Worm (Caenorhabditis elegans) whole organism, L2 larva: ENCODE data around the gene R07H5.9.
A peak's percentile ranks its signal among the peaks of the same experiment; 100 is the strongest.

ENCODE experiments used
- F13H6.1 ChIP-seq: sonication (generic microtip); optimal IDR thresholded peaks from 2 replicates; lab custom pipeline; 2016; ENCODE audit warnings: missing genetic modification characterization, missing compliant biosample characterization
- ZK546.5 ChIP-seq: sonication (generic microtip); optimal IDR thresholded peaks from 2 replicates; lab custom pipeline; 2017; ENCODE audit warnings: missing biosample characterization, missing genetic modification characterization
- aly-2 ChIP-seq: fragments of 150-350 bp; optimal IDR thresholded peaks from 2 replicates; lab custom pipeline; 2014; ENCODE audit warnings: missing biosample characterization, missing genetic modification characterization
- ama-1 ChIP-seq: fragments of 150-350 bp; optimal IDR thresholded peaks from 2 replicates; lab custom pipeline; 2018; ENCODE audit warnings: inconsistent platforms
- blmp-1 ChIP-seq: sonication (generic microtip); optimal IDR thresholded peaks from 2 replicates; lab custom pipeline; 2017; ENCODE audit warnings: missing genetic modification characterization, mild to moderate bottlenecking, missing compliant biosample characterization, antibody characterized with exemption, moderate library complexity; ENCODE audit not compliant: insufficient read depth
- ceh-16 ChIP-seq: fragments of 150-350 bp; optimal IDR thresholded peaks from 2 replicates; lab custom pipeline; 2014; ENCODE audit warnings: missing biosample characterization, missing genetic modification characterization
- ceh-82 ChIP-seq: fragments of 150-350 bp; optimal IDR thresholded peaks from 2 replicates; lab custom pipeline; 2014; ENCODE audit warnings: missing biosample characterization, missing genetic modification characterization
- crh-2 ChIP-seq: sonication (generic microtip); optimal IDR thresholded peaks from 2 replicates; lab custom pipeline; 2017; ENCODE audit warnings: missing biosample characterization, missing genetic modification characterization
- dmd-4 ChIP-seq: sonication (generic microtip); optimal IDR thresholded peaks from 2 replicates; lab custom pipeline; 2017; ENCODE audit warnings: missing biosample characterization, missing genetic modification characterization
- egl-27 ChIP-seq: sonication (generic microtip); optimal IDR thresholded peaks from 3 replicates; lab custom pipeline; 2017; ENCODE audit warnings: missing biosample characterization, missing genetic modification reagents, missing genetic modification characterization
- elt-1 ChIP-seq: fragments of 150-350 bp; optimal IDR thresholded peaks from 2 replicates; lab custom pipeline; 2014; ENCODE audit warnings: missing biosample characterization, missing genetic modification characterization
- lin-11 ChIP-seq: fragments of 150-350 bp; sonication (generic microtip); optimal IDR thresholded peaks from 2 replicates; lab custom pipeline; 2014; ENCODE audit warnings: missing biosample characterization, missing genetic modification characterization, inconsistent platforms, mixed read lengths
- lin-13 ChIP-seq: fragments of 150-350 bp; optimal IDR thresholded peaks from 2 replicates; lab custom pipeline; 2014; ENCODE audit warnings: missing biosample characterization, missing genetic modification reagents, missing genetic modification characterization
- lin-39 ChIP-seq: fragments of 150-350 bp; optimal IDR thresholded peaks from 2 replicates; lab custom pipeline; 2014; ENCODE audit warnings: missing biosample characterization, missing genetic modification reagents, missing genetic modification characterization
- lsy-2 ChIP-seq, 2 experiments: fragments of 150-350 bp in 1 of 2; sonication (generic microtip) in 1 of 2; optimal IDR thresholded peaks; 2 replicates each; lab custom pipeline; 2014 to 2017; ENCODE audit warnings: missing biosample characterization in 2 of 2, missing genetic modification characterization in 2 of 2
- mbf-1 ChIP-seq: sonication (generic microtip); optimal IDR thresholded peaks from 2 replicates; lab custom pipeline; 2017; ENCODE audit warnings: missing biosample characterization, missing genetic modification characterization
- mdl-1 ChIP-seq, 2 experiments: fragments of 150-350 bp in 1 of 2; sonication (generic microtip) in 1 of 2; optimal IDR thresholded peaks; 2 replicates each; lab custom pipeline; 2017; ENCODE audit warnings: missing biosample characterization in 2 of 2, missing genetic modification characterization in 2 of 2
- nhr-10 ChIP-seq: sonication (generic microtip); optimal IDR thresholded peaks from 2 replicates; lab custom pipeline; 2017; ENCODE audit warnings: missing biosample characterization, missing genetic modification characterization
- nhr-11 ChIP-seq: fragments of 150-350 bp; optimal IDR thresholded peaks from 2 replicates; lab custom pipeline; 2014; ENCODE audit warnings: missing biosample characterization, missing genetic modification characterization
- nhr-12 ChIP-seq: fragments of 150-350 bp; optimal IDR thresholded peaks from 2 replicates; lab custom pipeline; 2014; ENCODE audit warnings: missing biosample characterization, missing genetic modification characterization
- nhr-129 ChIP-seq: fragments of 150-350 bp; optimal IDR thresholded peaks from 2 replicates; lab custom pipeline; 2014; ENCODE audit warnings: missing biosample characterization, missing genetic modification characterization
- nhr-21 ChIP-seq: fragments of 150-350 bp; optimal IDR thresholded peaks from 2 replicates; lab custom pipeline; 2014; ENCODE audit warnings: missing biosample characterization, missing genetic modification characterization
- nhr-25 ChIP-seq: fragments of 150-350 bp; sonication (generic microtip); optimal IDR thresholded peaks from 3 replicates; lab custom pipeline; 2014; ENCODE audit warnings: missing biosample characterization, missing genetic modification characterization
- nhr-6 ChIP-seq: fragments of 150-350 bp; optimal IDR thresholded peaks from 2 replicates; lab custom pipeline; 2014; ENCODE audit warnings: missing biosample characterization, missing genetic modification characterization
- nhr-77 ChIP-seq: fragments of 150-350 bp; optimal IDR thresholded peaks from 2 replicates; lab custom pipeline; 2014; ENCODE audit warnings: missing biosample characterization, missing genetic modification characterization
- peb-1 ChIP-seq: fragments of 150-350 bp; optimal IDR thresholded peaks from 2 replicates; lab custom pipeline; 2014; ENCODE audit warnings: missing biosample characterization, missing genetic modification characterization
- sem-4 ChIP-seq: fragments of 150-350 bp; optimal IDR thresholded peaks from 2 replicates; lab custom pipeline; 2014; ENCODE audit warnings: missing biosample characterization, missing genetic modification reagents, missing genetic modification characterization
- sma-3 ChIP-seq: sonication (generic microtip); optimal IDR thresholded peaks from 2 replicates; lab custom pipeline; 2016; ENCODE audit warnings: missing genetic modification reagents, missing genetic modification characterization, missing compliant biosample characterization
- sma-9 ChIP-seq, 2 experiments: fragments of 150-350 bp in 1 of 2; sonication (generic microtip) in 1 of 2; optimal IDR thresholded peaks; 2 replicates each; lab custom pipeline; 2014 to 2016; ENCODE audit warnings: missing genetic modification characterization in 2 of 2, mild to moderate bottlenecking in 1 of 2, missing biosample characterization in 1 of 2, missing compliant biosample characterization in 1 of 2, missing genetic modification reagents in 1 of 2, moderate library complexity in 1 of 2
- snpc-4 ChIP-seq: fragments of 150-350 bp; optimal IDR thresholded peaks from 2 replicates; lab custom pipeline; 2014; ENCODE audit warnings: missing biosample characterization, missing genetic modification characterization
- unc-39 ChIP-seq: fragments of 150-350 bp; optimal IDR thresholded peaks from 2 replicates; lab custom pipeline; 2014; ENCODE audit warnings: missing biosample characterization, missing genetic modification characterization
- unc-55 ChIP-seq: fragments of 150-350 bp; sonication (generic microtip); optimal IDR thresholded peaks from 3 replicates; lab custom pipeline; 2014; ENCODE audit warnings: missing biosample characterization, missing genetic modification reagents, missing genetic modification characterization
- zag-1 ChIP-seq: fragments of 150-350 bp; optimal IDR thresholded peaks from 2 replicates; lab custom pipeline; 2014; ENCODE audit warnings: missing biosample characterization, missing genetic modification characterization
- ztf-1 ChIP-seq: fragments of 200-800 bp; sonication (Bioruptor generic); conservative IDR thresholded peaks from 2 replicates; pipeline ENCODE4 v1.3.6; 2022; ENCODE audit warnings: missing genetic modification characterization, missing compliant biosample characterization
- ztf-4 ChIP-seq: fragments of 150-350 bp; optimal IDR thresholded peaks from 2 replicates; lab custom pipeline; 2014; ENCODE audit warnings: missing biosample characterization, missing genetic modification characterization

R07H5.9 gene

ce11 chrIV:11223878-11224277 lies 16.6 kb downstream of the R07H5.9 start, which contains the start of gene C29F4.3:
Gene C29F4.3, minus strand, starts transcription at chrIV:11223978.
- TF ChIP-seq sma-3 (GFP tag; lab: Kevin White, UChicago) (no peak), unc-55 (no peak), nhr-25 (tag; lab: Kevin White, UChicago) (no peak), ama-1 (lab: Kevin White, UChicago) (no peak), nhr-6 (tag; lab: Kevin White, UChicago) (no peak), ceh-16 (no peak), aly-2 (tag; lab: Kevin White, UChicago) (no peak)

- TF ChIP-seq nhr-21 (tag; lab: Kevin White, UChicago), result no peak
- TF ChIP-seq lin-13 (GFP tag; lab: Kevin White, UChicago), result no peak
- TF ChIP-seq ceh-82, result no peak
- TF ChIP-seq blmp-1 (tag; lab: Kevin White, UChicago), result peak; percentile 22
- no peak for TF ChIP-seq ztf-4 (tag; lab: Kevin White, UChicago)
- TF ChIP-seq F13H6.1, result no peak
Observed at ce11 chrIV:11225206-11225605, 17.9 kb downstream of the R07H5.9 start, which contains the start of gene col-125. Gene col-125, plus strand, starts transcription at chrIV:11225506.

ce11 chrIV:11226545-11226944 lies 19.3 kb downstream of the R07H5.9 start:
- no peak for TF ChIP-seq mdl-1 (tag; optimal IDR thresholded peaks at IDR 0.05; lab: Kevin White, UChicago)
- peak; percentile 53 for TF ChIP-seq nhr-25 (tag; lab: Kevin White, UChicago)

ce11 chrIV:11229013-11229412 lies 21.7 kb downstream of the R07H5.9 start:
- TF ChIP-seq lin-39 (tag; lab: Kevin White, UChicago) (no peak), egl-27 (tag; lab: Kevin White, UChicago) (no peak), sem-4 (no peak), ceh-82 (no peak), ztf-4 (tag; lab: Kevin White, UChicago) (no peak)

- TF ChIP-seq sem-4 (no peak), sma-3 (GFP tag; lab: Kevin White, UChicago) (no peak), sma-9 (GFP tag; optimal IDR thresholded peaks at IDR 0.05; lab: Kevin White, UChicago) (no peak), sma-9 (tag; optimal IDR thresholded peaks at IDR 0.05; lab: Kevin White, UChicago) (no peak), dmd-4 (tag; lab: Kevin White, UChicago) (no peak)
- TF ChIP-seq, all 48 proteins: peak for 0
Observed at ce11 chrIV:11230069-11230468, 22.8 kb downstream of the R07H5.9 start, which contains the start of gene best-7. Gene best-7, minus strand, starts transcription at chrIV:11230307.

ce11 chrIV:11231376-11231775 lies 24.1 kb downstream of the R07H5.9 start:
- TF ChIP-seq nhr-129 (tag; lab: Kevin White, UChicago), result no peak
- TF ChIP-seq elt-1, result no peak
- no peak for TF ChIP-seq crh-2
- TF ChIP-seq nhr-11 (tag; lab: Kevin White, UChicago), result no peak
- TF ChIP-seq sma-9 (GFP tag; optimal IDR thresholded peaks at IDR 0.05; lab: Kevin White, UChicago), result no peak
- TF ChIP-seq sma-9 (tag; optimal IDR thresholded peaks at IDR 0.05; lab: Kevin White, UChicago), result no peak
- no peak for TF ChIP-seq egl-27 (tag; lab: Kevin White, UChicago)
- TF ChIP-seq snpc-4, result no peak
- no peak for TF ChIP-seq nhr-12 (tag; lab: Kevin White, UChicago)
- no peak for TF ChIP-seq nhr-77 (tag; lab: Kevin White, UChicago)
- TF ChIP-seq lin-11, result no peak
- no peak for TF ChIP-seq unc-39 (tag; lab: Kevin White, UChicago)

ce11 chrIV:11235755-11236154 lies 28.5 kb downstream of the R07H5.9 start:
- TF ChIP-seq ZK546.5 (tag; lab: Kevin White, UChicago), result no peak

- TF ChIP-seq aly-2 (tag; lab: Kevin White, UChicago), result no peak
- no peak for TF ChIP-seq mbf-1 (tag; lab: Kevin White, UChicago)
- no peak for TF ChIP-seq mdl-1 (tag; optimal IDR thresholded peaks at IDR 0.05; lab: Kevin White, UChicago)
- TF ChIP-seq ama-1 (lab: Kevin White, UChicago), result no peak
- TF ChIP-seq zag-1, result no peak
- TF ChIP-seq ztf-1 (GFP tag; lab: Robert Waterston, UW), result no peak
- no peak for TF ChIP-seq lsy-2 (tag; optimal IDR thresholded peaks at IDR 0.05; lab: Kevin White, UChicago)
- no peak for TF ChIP-seq lin-11
- TF ChIP-seq nhr-11 (tag; lab: Kevin White, UChicago), result no peak
- TF ChIP-seq elt-1, result no peak
- TF ChIP-seq ztf-4 (tag; lab: Kevin White, UChicago), result no peak
- no peak for TF ChIP-seq nhr-10
- no peak for TF ChIP-seq nhr-21 (tag; lab: Kevin White, UChicago)
- no peak for TF ChIP-seq peb-1 (tag; lab: Kevin White, UChicago)
Observed at ce11 chrIV:11241368-11241767, 34.1 kb downstream of the R07H5.9 start, which contains the start of gene C05C12.6. Gene C05C12.6, minus strand, starts transcription at chrIV:11241468.
